Worm (Caenorhabditis elegans) whole organism, mixed stage, embryonic: Measurements from ENCODE around the gene chil-4.
"Not testable (repeated sequence)": the region's sequence is repeated elsewhere in the genome, so short reads cannot be mapped to it uniquely, and the experiment has no call there.

Experiments used
- M03D4.4 ChIP-seq: sonication (generic microtip); optimal IDR thresholded peaks from 2 replicates; lab custom pipeline; 2017; ENCODE audit warnings: mild to moderate bottlenecking, missing genetic modification characterization, missing compliant biosample characterization
- bed-3 ChIP-seq: fragments of 200-800 bp; sonication (Bioruptor generic); optimal IDR thresholded peaks from 3 replicates; lab custom pipeline; 2018; ENCODE audit warnings: mild to moderate bottlenecking, missing genetic modification characterization, moderate library complexity, missing compliant biosample characterization
- blmp-1 ChIP-seq: fragments of 150-350 bp; optimal IDR thresholded peaks from 2 replicates; lab custom pipeline; 2014; ENCODE audit warnings: missing biosample characterization, missing genetic modification characterization
- ceh-39 ChIP-seq: fragments of 150-350 bp; optimal IDR thresholded peaks from 2 replicates; lab custom pipeline; 2014; ENCODE audit warnings: missing biosample characterization, missing genetic modification characterization
- ceh-43 ChIP-seq: fragments of 200-800 bp; sonication (Bioruptor generic); optimal IDR thresholded peaks from 2 replicates; lab custom pipeline; 2018; ENCODE audit warnings: mild to moderate bottlenecking, missing genetic modification characterization, moderate library complexity, missing compliant biosample characterization
- ceh-83 ChIP-seq: fragments of 200-800 bp; sonication (Bioruptor generic); optimal IDR thresholded peaks from 2 replicates; lab custom pipeline; 2018; ENCODE audit warnings: mild to moderate bottlenecking, missing genetic modification characterization, missing compliant biosample characterization
- cnd-1 ChIP-seq: fragments of 200-800 bp; sonication (Bioruptor generic); optimal IDR thresholded peaks from 2 replicates; lab custom pipeline; 2018; ENCODE audit warnings: mild to moderate bottlenecking, missing genetic modification characterization, missing compliant biosample characterization
- drap-1 ChIP-seq: fragments of 200-800 bp; sonication (Bioruptor generic); optimal IDR thresholded peaks from 3 replicates; lab custom pipeline; 2018; ENCODE audit warnings: mild to moderate bottlenecking, missing genetic modification characterization, missing compliant biosample characterization
- elt-1 ChIP-seq: sonication (generic microtip); optimal IDR thresholded peaks from 2 replicates; lab custom pipeline; 2017; ENCODE audit warnings: missing genetic modification characterization, mild to moderate bottlenecking, missing compliant biosample characterization, antibody characterized with exemption, moderate library complexity, borderline replicate concordance; ENCODE audit not compliant: insufficient read depth
- elt-3 ChIP-seq: fragments of 150-350 bp; optimal IDR thresholded peaks from 2 replicates; lab custom pipeline; 2014; ENCODE audit warnings: missing biosample characterization, missing genetic modification characterization
- flh-1 ChIP-seq: fragments of 200-800 bp; sonication (Bioruptor generic); optimal IDR thresholded peaks from 2 replicates; lab custom pipeline; 2018; ENCODE audit warnings: mild to moderate bottlenecking, missing genetic modification characterization, moderate library complexity, missing compliant biosample characterization
- hlh-1 ChIP-seq: fragments of 150-350 bp; optimal IDR thresholded peaks from 2 replicates; lab custom pipeline; 2014; ENCODE audit warnings: missing biosample characterization, missing genetic modification reagents, missing genetic modification characterization
- lin-13 ChIP-seq: fragments of 150-350 bp; optimal IDR thresholded peaks from 2 replicates; lab custom pipeline; 2014; ENCODE audit warnings: missing biosample characterization, missing genetic modification characterization
- lin-32 ChIP-seq: fragments of 200-800 bp; sonication (Bioruptor generic); optimal IDR thresholded peaks from 2 replicates; lab custom pipeline; 2018; ENCODE audit warnings: mild to moderate bottlenecking, missing genetic modification characterization, missing compliant biosample characterization
- lsy-2 ChIP-seq: fragments of 150-350 bp; optimal IDR thresholded peaks from 2 replicates; lab custom pipeline; 2014; ENCODE audit warnings: missing biosample characterization, missing genetic modification characterization
- mab-5 ChIP-seq: fragments of 150-350 bp; optimal IDR thresholded peaks from 2 replicates; lab custom pipeline; 2014; ENCODE audit warnings: missing biosample characterization, missing genetic modification characterization
- mep-1 ChIP-seq: fragments of 150-350 bp; optimal IDR thresholded peaks from 2 replicates; lab custom pipeline; 2017; ENCODE audit warnings: missing biosample characterization, missing genetic modification reagents, missing genetic modification characterization, inconsistent platforms
- mls-2 ChIP-seq: sonication (generic microtip); optimal IDR thresholded peaks from 2 replicates; lab custom pipeline; 2016; ENCODE audit warnings: mild to moderate bottlenecking, missing genetic modification characterization, moderate library complexity, missing compliant biosample characterization
- nhr-12 ChIP-seq: fragments of 150-350 bp; optimal IDR thresholded peaks from 2 replicates; lab custom pipeline; 2014; ENCODE audit warnings: missing biosample characterization, missing genetic modification characterization
- nhr-2 ChIP-seq: fragments of 150-350 bp; optimal IDR thresholded peaks from 2 replicates; lab custom pipeline; 2014; ENCODE audit warnings: missing biosample characterization, missing genetic modification characterization
- nhr-237 ChIP-seq: fragments of 150-350 bp; optimal IDR thresholded peaks from 2 replicates; lab custom pipeline; 2014; ENCODE audit warnings: missing biosample characterization, missing genetic modification characterization
- nhr-28 ChIP-seq: fragments of 150-350 bp; optimal IDR thresholded peaks from 2 replicates; lab custom pipeline; 2014; ENCODE audit warnings: missing biosample characterization, missing genetic modification characterization
- nhr-76 ChIP-seq: sonication (generic microtip); optimal IDR thresholded peaks from 2 replicates; lab custom pipeline; 2017; ENCODE audit warnings: missing biosample characterization, missing genetic modification characterization
- sem-2 ChIP-seq: fragments of 200-800 bp; sonication (Bioruptor generic); optimal IDR thresholded peaks from 2 replicates; lab custom pipeline; 2018; ENCODE audit warnings: mild to moderate bottlenecking, missing genetic modification characterization, missing compliant biosample characterization
- sptf-1 ChIP-seq: sonication (generic microtip); optimal IDR thresholded peaks from 2 replicates; lab custom pipeline; 2017; ENCODE audit warnings: mild to moderate bottlenecking, missing genetic modification characterization, moderate library complexity, missing compliant biosample characterization
- tbx-8 ChIP-seq: fragments of 200-800 bp; sonication (Bioruptor generic); optimal IDR thresholded peaks from 2 replicates; lab custom pipeline; 2018; ENCODE audit warnings: mild to moderate bottlenecking, missing genetic modification characterization, moderate library complexity, missing compliant biosample characterization
- unc-120 ChIP-seq: sonication (generic microtip); optimal IDR thresholded peaks from 2 replicates; lab custom pipeline; 2017; ENCODE audit warnings: missing genetic modification characterization, missing compliant biosample characterization; ENCODE audit not compliant: poor library complexity, severe bottlenecking
- unc-62 ChIP-seq: fragments of 150-350 bp; optimal IDR thresholded peaks from 2 replicates; lab custom pipeline; 2014; ENCODE audit warnings: missing biosample characterization, missing genetic modification reagents, missing genetic modification characterization
- zip-8 ChIP-seq: fragments of 150-350 bp; optimal IDR thresholded peaks from 2 replicates; lab custom pipeline; 2014; ENCODE audit warnings: missing biosample characterization, missing genetic modification characterization
- ztf-11 ChIP-seq: fragments of 150-350 bp; optimal IDR thresholded peaks from 2 replicates; lab custom pipeline; 2014; ENCODE audit warnings: missing biosample characterization, missing genetic modification characterization

The chil-4 gene

ce11 chrII:9868207-9868606 is 12.7 kb upstream of the chil-4 start:
- no peak for TF ChIP-seq drap-1 (GFP tag; lab: Kevin White, UChicago)
- no peak for TF ChIP-seq unc-62
- no peak for TF ChIP-seq mab-5 (tag; lab: Kevin White, UChicago)
- no peak for TF ChIP-seq bed-3 (GFP tag; lab: Kevin White, UChicago)
- TF ChIP-seq lin-13 (tag; lab: Kevin White, UChicago) = no peak
- no peak for TF ChIP-seq M03D4.4 (tag; lab: Kevin White, UChicago)
- TF ChIP-seq mep-1 (tag; lab: Kevin White, UChicago) = no peak
- no peak for TF ChIP-seq sptf-1 (tag; lab: Kevin White, UChicago)
- no peak for TF ChIP-seq hlh-1 (tag; lab: Kevin White, UChicago)
- no peak for TF ChIP-seq elt-3
- TF ChIP-seq nhr-2 = no peak
- TF ChIP-seq elt-1 (tag; lab: Kevin White, UChicago) = no peak
- no peak for TF ChIP-seq ceh-39
- TF ChIP-seq mls-2 = no peak
- TF ChIP-seq ztf-11 (tag; lab: Kevin White, UChicago) = no peak
- no peak for TF ChIP-seq lsy-2
- TF ChIP-seq lin-32 (GFP tag; lab: Kevin White, UChicago) = no peak

ce11 chrII:9866378-9866777 is 10.9 kb upstream of the chil-4 start, which contains the start of gene chil-1:
Gene chil-1 (minus strand): TSS chrII:9866478.
- not testable (repeated sequence) for TF ChIP-seq nhr-76 (tag; lab: Kevin White, UChicago); bed-3 (GFP tag; lab: Kevin White, UChicago); mls-2
- TF ChIP-seq, all 35 proteins: peak for 0; not testable (repeated sequence) for 35

ce11 chrII:9862147-9862546 is 6.6 kb upstream of the chil-4 start, which contains the start of gene C08H9.18:
Gene C08H9.18 (minus strand): TSS chrII:9862247.
- TF ChIP-seq sem-2 (GFP tag; lab: Kevin White, UChicago) = no peak
- no peak for TF ChIP-seq lin-32 (GFP tag; lab: Kevin White, UChicago)
- TF ChIP-seq unc-120 = no peak
- no peak for TF ChIP-seq mab-5 (tag; lab: Kevin White, UChicago)
- no peak for TF ChIP-seq mep-1 (tag; lab: Kevin White, UChicago)

- TF ChIP-seq ceh-39 = no peak
- TF ChIP-seq lin-13 (tag; lab: Kevin White, UChicago) = no peak
- TF ChIP-seq drap-1 (GFP tag; lab: Kevin White, UChicago) = no peak
- no peak for TF ChIP-seq sem-2 (GFP tag; lab: Kevin White, UChicago)
- TF ChIP-seq ztf-11 (tag; lab: Kevin White, UChicago) = no peak
- no peak for TF ChIP-seq zip-8 (tag; lab: Kevin White, UChicago)
- TF ChIP-seq flh-1 = no peak
- no peak for TF ChIP-seq nhr-76 (tag; lab: Kevin White, UChicago)
- no peak for TF ChIP-seq ceh-43 (GFP tag; lab: Kevin White, UChicago)
- no peak for TF ChIP-seq ceh-83 (GFP tag; lab: Kevin White, UChicago)
- TF ChIP-seq nhr-237 (tag; lab: Kevin White, UChicago) = no peak
- no peak for TF ChIP-seq cnd-1 (tag; lab: Kevin White, UChicago)
- TF ChIP-seq mep-1 (tag; lab: Kevin White, UChicago) = no peak
- no peak for TF ChIP-seq mab-5 (tag; lab: Kevin White, UChicago)
- no peak for TF ChIP-seq nhr-12
- TF ChIP-seq blmp-1 (tag; lab: Kevin White, UChicago) = no peak
- TF ChIP-seq nhr-28 = no peak
Measured at ce11 chrII:9861394-9861793, 5.9 kb upstream of the chil-4 start, which contains the start of gene chil-3. Gene chil-3 (minus strand): TSS chrII:9861494.

ce11 chrII:9859575-9859974 is 4.1 kb upstream of the chil-4 start, which contains the start of gene chil-5:
Gene chil-5 (minus strand): TSS chrII:9859675.
- no peak for TF ChIP-seq tbx-8 (GFP tag; lab: Kevin White, UChicago)
- no peak for TF ChIP-seq unc-62
- no peak for TF ChIP-seq lsy-2
- no peak for TF ChIP-seq mls-2
- TF ChIP-seq drap-1 (GFP tag; lab: Kevin White, UChicago) = no peak
- no peak for TF ChIP-seq nhr-76 (tag; lab: Kevin White, UChicago)
- no peak for TF ChIP-seq elt-3
- TF ChIP-seq nhr-28 = no peak
- TF ChIP-seq sem-2 (GFP tag; lab: Kevin White, UChicago) = no peak
- TF ChIP-seq, all 35 proteins: peak for 0
